Worm (Caenorhabditis elegans): ENCODE data around the gene T02H6.7.

The T02H6.7 gene

ce11 chrII:729931-730330 lies 47.5 kb downstream of the T02H6.7 start:
- TF ChIP-seq elt-1 (tag; optimal IDR thresholded peaks at IDR 0.05; ENCODE audit: borderline replicate concordance, insufficient read depth) (no peak), lsy-2 (tag; optimal IDR thresholded peaks at IDR 0.05) (peak; percentile 23), sptf-1 (tag; optimal IDR thresholded peaks at IDR 0.05) (peak; percentile 11)

- TF ChIP-seq drap-1 (GFP tag; optimal IDR thresholded peaks at IDR 0.05) (no peak), lsy-2 (tag; optimal IDR thresholded peaks at IDR 0.05) (peak; percentile 72), hlh-1 (tag; optimal IDR thresholded peaks at IDR 0.05) (no peak), mab-5 (tag; optimal IDR thresholded peaks at IDR 0.05) (no peak), lin-13 (tag; optimal IDR thresholded peaks at IDR 0.05) (peak; percentile 30)
Observed at ce11 chrII:732393-732792, 50.0 kb downstream of the T02H6.7 start.

Measured in whole organism, mixed stage, embryonic.